Fruit fly (Drosophila melanogaster) whole organism: ENCODE measurements around the gene Nplp3.

Experiments
- CG8478 ChIP-seq: fragments of >200 bp; optimal IDR thresholded peaks from 2 replicates; lab custom pipeline; 2018; ENCODE audit warnings: inconsistent platforms
- EcR ChIP-seq, 2 experiments: fragments of >200 bp; optimal IDR thresholded peaks; 2 replicates each; lab custom pipeline; 2017; ENCODE audit warnings: missing biosample characterization in 2 of 2, missing genetic modification characterization in 2 of 2, missing genetic modification reagents in 2 of 2
- pan ChIP-seq: fragments of >200 bp; optimal IDR thresholded peaks from 2 replicates; lab custom pipeline; 2017

- no peak for TF ChIP-seq CG8478 (lab: Kevin White, UChicago)
- no peak for TF ChIP-seq pan
- no peak for TF ChIP-seq EcR (GFP tag; optimal IDR thresholded peaks at IDR 0.05; lab: Kevin White, UChicago)
Observed at dm6 chr3L:16338703-16339102, 20.9 kb downstream of the Nplp3 start, which contains the start of gene CG4998.
